Fruit fly (Drosophila melanogaster): ENCODE measurements around the gene Lamtor5.

Lamtor5 gene

dm6 chrX:1868586-1869111 is 9.9 kb upstream of the Lamtor5 start, which contains the start of the genes CG14803 and Pex5:
Gene CG14803, plus strand, starts transcription at chrX:1868870.
Gene Pex5, minus strand, starts transcription at chrX:1869061.
- TF ChIP-seq noc (tag; optimal IDR thresholded peaks at IDR 0.05), result peak; percentile 17

dm6 chrX:1865673-1866072 is 6.9 kb upstream of the Lamtor5 start, which contains the start of the genes Gcna and MED18:
Gene Gcna, minus strand, starts transcription at chrX:1865835.
Gene MED18, plus strand, starts transcription at chrX:1865909.
- TF ChIP-seq noc (tag; optimal IDR thresholded peaks at IDR 0.05), result no peak

dm6 chrX:1861620-1862184 is 2.9 kb upstream of the Lamtor5 start, which contains the start of gene deltaCOP:
Gene deltaCOP, minus strand, starts transcription at chrX:1861790.
- peak; percentile 67 for TF ChIP-seq noc (tag; optimal IDR thresholded peaks at IDR 0.05)

- no peak for TF ChIP-seq noc (tag; optimal IDR thresholded peaks at IDR 0.05)
Measured at dm6 chrX:1856605-1857004, 2.2 kb downstream of the Lamtor5 start.

dm6 chrX:1854873-1855272 is 3.9 kb downstream of the Lamtor5 start:
- TF ChIP-seq noc (tag; optimal IDR thresholded peaks at IDR 0.05), result no peak

- TF ChIP-seq noc (tag; optimal IDR thresholded peaks at IDR 0.05), result no peak
Measured at dm6 chrX:1854070-1854469, 4.7 kb downstream of the Lamtor5 start.

- peak; percentile 98 for TF ChIP-seq noc (tag; optimal IDR thresholded peaks at IDR 0.05)
Measured at dm6 chrX:1849914-1850313, 8.9 kb downstream of the Lamtor5 start.

dm6 chrX:1848624-1849198 is 10.1 kb downstream of the Lamtor5 start:
- TF ChIP-seq noc (tag; optimal IDR thresholded peaks at IDR 0.05), result peak; percentile 0

dm6 chrX:1847735-1848134 is 11.0 kb downstream of the Lamtor5 start:
- no peak for TF ChIP-seq noc (tag; optimal IDR thresholded peaks at IDR 0.05)

dm6 chrX:1846386-1846785 is 12.4 kb downstream of the Lamtor5 start:
- no peak for TF ChIP-seq noc (tag; optimal IDR thresholded peaks at IDR 0.05)

dm6 chrX:1845413-1845951 is 13.3 kb downstream of the Lamtor5 start:
- peak; percentile 37 for TF ChIP-seq noc (tag; optimal IDR thresholded peaks at IDR 0.05)

dm6 chrX:1842875-1843274 is 15.9 kb downstream of the Lamtor5 start:
- no peak for TF ChIP-seq noc (tag; optimal IDR thresholded peaks at IDR 0.05)

- peak; percentile 5 for TF ChIP-seq noc (tag; optimal IDR thresholded peaks at IDR 0.05)
Measured at dm6 chrX:1840520-1840919, 18.3 kb downstream of the Lamtor5 start.

dm6 chrX:1834702-1835376 is 23.9 kb downstream of the Lamtor5 start:
- no peak for TF ChIP-seq noc (tag; optimal IDR thresholded peaks at IDR 0.05)

- TF ChIP-seq noc (tag; optimal IDR thresholded peaks at IDR 0.05), result peak; percentile 9
Measured at dm6 chrX:1832699-1833098, 26.1 kb downstream of the Lamtor5 start.

dm6 chrX:1831219-1831555 is 27.6 kb downstream of the Lamtor5 start:
- TF ChIP-seq noc (tag; optimal IDR thresholded peaks at IDR 0.05), result no peak
